Worm (Caenorhabditis elegans) whole organism, early embryonic: Measurements from ENCODE around the gene R12A1.3.

Experiments
- B0310.2 ChIP-seq: sonication (generic microtip); optimal IDR thresholded peaks from 2 replicates; lab custom pipeline; 2016; ENCODE audit warnings: mild to moderate bottlenecking, missing genetic modification characterization, missing compliant biosample characterization
- F13C5.2 ChIP-seq: sonication (generic microtip); optimal IDR thresholded peaks from 2 replicates; lab custom pipeline; 2017; ENCODE audit warnings: mild to moderate bottlenecking, missing genetic modification characterization, inconsistent platforms, missing compliant biosample characterization
- aly-1 ChIP-seq: sonication (generic microtip); optimal IDR thresholded peaks from 2 replicates; lab custom pipeline; 2016; ENCODE audit warnings: missing genetic modification characterization, missing compliant biosample characterization
- ama-1 ChIP-seq: fragments of 150-350 bp; optimal IDR thresholded peaks from 2 replicates; lab custom pipeline; 2014
- ceh-13 ChIP-seq: fragments of 200-800 bp; sonication (Bioruptor generic); optimal IDR thresholded peaks from 2 replicates; lab custom pipeline; 2018; ENCODE audit warnings: mild to moderate bottlenecking, missing genetic modification characterization, missing compliant biosample characterization
- ceh-36 ChIP-seq: sonication (generic microtip); optimal IDR thresholded peaks from 2 replicates; lab custom pipeline; 2016; ENCODE audit warnings: missing genetic modification characterization, inconsistent platforms, missing compliant biosample characterization
- ets-7 ChIP-seq: sonication (generic microtip); optimal IDR thresholded peaks from 2 replicates; lab custom pipeline; 2016; ENCODE audit warnings: missing genotype, missing genetic modification characterization, missing compliant biosample characterization
- flt-1 ChIP-seq: fragments of 200-800 bp; sonication (Bioruptor generic); IDR thresholded peaks from 2 replicates; pipeline ENCODE4 v1.3.6; 2022; ENCODE audit warnings: missing genetic modification characterization, missing compliant biosample characterization
- hmbx-1 ChIP-seq: sonication (generic microtip); optimal IDR thresholded peaks from 2 replicates; lab custom pipeline; 2016; ENCODE audit warnings: mild to moderate bottlenecking, missing genetic modification characterization, missing compliant biosample characterization
- hmg-4 ChIP-seq: fragments of 200-800 bp; sonication (Bioruptor generic); optimal IDR thresholded peaks from 2 replicates; lab custom pipeline; 2018; ENCODE audit warnings: mild to moderate bottlenecking, missing genetic modification characterization, missing compliant biosample characterization
- hnd-1 ChIP-seq: sonication (generic microtip); optimal IDR thresholded peaks from 2 replicates; lab custom pipeline; 2016; ENCODE audit warnings: missing genetic modification characterization, missing compliant biosample characterization
- pes-1 ChIP-seq: fragments of 200-800 bp; sonication (Bioruptor generic); IDR thresholded peaks from 2 replicates; pipeline ENCODE4 v1.3.6; 2022; ENCODE audit warnings: missing genetic modification reagents, missing genetic modification characterization, missing compliant biosample characterization
- scrt-1 ChIP-seq: fragments of 200-800 bp; sonication (Bioruptor generic); IDR thresholded peaks from 2 replicates; pipeline ENCODE4 v1.3.6; 2022; ENCODE audit warnings: missing genetic modification characterization, missing compliant biosample characterization
- sea-1 ChIP-seq: fragments of 200-800 bp; sonication (Bioruptor generic); conservative IDR thresholded peaks from 2 replicates; pipeline ENCODE4 v1.3.6; 2022; ENCODE audit warnings: missing genetic modification characterization, missing compliant biosample characterization
- tbx-11 ChIP-seq: fragments of 200-800 bp; sonication (Bioruptor generic); IDR thresholded peaks from 2 replicates; pipeline ENCODE4 v1.3.6; 2022; ENCODE audit warnings: missing genetic modification characterization, missing compliant biosample characterization
- tbx-37 ChIP-seq: fragments of 200-800 bp; sonication (Bioruptor generic); conservative IDR thresholded peaks from 2 replicates; pipeline ENCODE4 v1.3.6; 2022; ENCODE audit warnings: missing genetic modification reagents, missing genetic modification characterization, missing compliant biosample characterization
- tra-4 ChIP-seq: sonication (generic microtip); optimal IDR thresholded peaks from 2 replicates; lab custom pipeline; 2017; ENCODE audit warnings: missing genetic modification characterization, missing compliant biosample characterization

The R12A1.3 gene

ce11 chrV:1425595-1425994 is at the start of gene R12A1.3:
Gene R12A1.3, minus strand, starts transcription at chrV:1425794.
- TF ChIP-seq ceh-36 (no peak), ama-1 (lab: Kevin White, UChicago) (no peak), tbx-11 (GFP tag; lab: Robert Waterston, UW) (no peak), tra-4 (tag; lab: Kevin White, UChicago) (no peak), ets-7 (tag; lab: Kevin White, UChicago) (no peak), sea-1 (GFP tag; lab: Robert Waterston, UW) (no peak), hmbx-1 (no peak), hmg-4 (GFP tag; lab: Kevin White, UChicago) (no peak), F13C5.2 (no peak), scrt-1 (GFP tag; lab: Robert Waterston, UW) (no peak), aly-1 (tag; lab: Kevin White, UChicago) (no peak), ceh-13 (GFP tag; lab: Kevin White, UChicago) (no peak), flt-1 (GFP tag; lab: Robert Waterston, UW) (no peak)

ce11 chrV:1474486-1475125 is 49.0 kb upstream of the R12A1.3 start, which contains the start of the genes F53E2.2 and unc-60:
Gene F53E2.2, plus strand, starts transcription at chrV:1475086.
Gene unc-60, plus strand, starts transcription at chrV:1475086.
- no peak for TF ChIP-seq hnd-1 (tag; lab: Kevin White, UChicago)
- peak; percentile 66 for TF ChIP-seq aly-1 (tag; lab: Kevin White, UChicago)
- TF ChIP-seq pes-1 (GFP tag; lab: Robert Waterston, UW): 0 out of 2 replicates have a peak, but pooled peaks have one; percentile 19
- peak; percentile 12 for TF ChIP-seq ets-7 (tag; lab: Kevin White, UChicago)
- no peak for TF ChIP-seq ceh-13 (GFP tag; lab: Kevin White, UChicago)
- no peak for TF ChIP-seq B0310.2 (tag; lab: Kevin White, UChicago)
- no peak for TF ChIP-seq tra-4 (tag; lab: Kevin White, UChicago)
- no peak for TF ChIP-seq tbx-37 (GFP tag; lab: Robert Waterston, UW)
- peak; percentile 46; the same call in 1 of the 2 replicates for TF ChIP-seq flt-1 (GFP tag; lab: Robert Waterston, UW)
- no peak for TF ChIP-seq tbx-11 (GFP tag; lab: Robert Waterston, UW)
- peak; percentile 29 for TF ChIP-seq F13C5.2
- TF ChIP-seq ceh-36: no peak
- no peak for TF ChIP-seq ama-1 (lab: Kevin White, UChicago)
- no peak for TF ChIP-seq hmbx-1
- no peak for TF ChIP-seq sea-1 (GFP tag; lab: Robert Waterston, UW)
- TF ChIP-seq scrt-1 (GFP tag; lab: Robert Waterston, UW): no peak
- TF ChIP-seq hmg-4 (GFP tag; lab: Kevin White, UChicago): peak; percentile 85

ce11 chrV:1472569-1472968 is 47.0 kb upstream of the R12A1.3 start:
- TF ChIP-seq tra-4 (tag; lab: Kevin White, UChicago) (no peak), hmg-4 (GFP tag; lab: Kevin White, UChicago) (peak; percentile 24)

- TF ChIP-seq sea-1 (GFP tag; lab: Robert Waterston, UW) (no peak), tra-4 (tag; lab: Kevin White, UChicago) (no peak), flt-1 (GFP tag; lab: Robert Waterston, UW) (no peak)
These were observed 46.4 kb upstream of the R12A1.3 start for ce11 chrV:1471977-1472376.

- TF ChIP-seq hmbx-1 (no peak), hmg-4 (GFP tag; lab: Kevin White, UChicago) (peak; percentile 46), ceh-36 (peak; percentile 6), scrt-1 (GFP tag; lab: Robert Waterston, UW) (no peak), flt-1 (GFP tag; lab: Robert Waterston, UW) (no peak), ceh-13 (GFP tag; lab: Kevin White, UChicago) (no peak), B0310.2 (tag; lab: Kevin White, UChicago) (no peak), F13C5.2 (no peak), sea-1 (GFP tag; lab: Robert Waterston, UW) (no peak)
These were observed 45.7 kb upstream of the R12A1.3 start for ce11 chrV:1471078-1471969.

- no peak for TF ChIP-seq hmbx-1
- TF ChIP-seq ceh-36: no peak
- TF ChIP-seq pes-1 (GFP tag; lab: Robert Waterston, UW): no peak
- no peak for TF ChIP-seq ets-7 (tag; lab: Kevin White, UChicago)
- no peak for TF ChIP-seq flt-1 (GFP tag; lab: Robert Waterston, UW)
- TF ChIP-seq sea-1 (GFP tag; lab: Robert Waterston, UW): no peak
- no peak for TF ChIP-seq aly-1 (tag; lab: Kevin White, UChicago)
- TF ChIP-seq ceh-13 (GFP tag; lab: Kevin White, UChicago): no peak
- TF ChIP-seq hnd-1 (tag; lab: Kevin White, UChicago): no peak
- TF ChIP-seq hmg-4 (GFP tag; lab: Kevin White, UChicago): no peak
- TF ChIP-seq tra-4 (tag; lab: Kevin White, UChicago): no peak
- TF ChIP-seq ama-1 (lab: Kevin White, UChicago): no peak
- no peak for TF ChIP-seq tbx-37 (GFP tag; lab: Robert Waterston, UW)
- no peak for TF ChIP-seq B0310.2 (tag; lab: Kevin White, UChicago)
- TF ChIP-seq F13C5.2: no peak
- no peak for TF ChIP-seq tbx-11 (GFP tag; lab: Robert Waterston, UW)
- no peak for TF ChIP-seq scrt-1 (GFP tag; lab: Robert Waterston, UW)
These were observed 43.3 kb upstream of the R12A1.3 start for ce11 chrV:1468905-1469304.

- TF ChIP-seq pes-1 (GFP tag; lab: Robert Waterston, UW) (no peak), flt-1 (GFP tag; lab: Robert Waterston, UW) (no peak), ets-7 (tag; lab: Kevin White, UChicago) (no peak), aly-1 (tag; lab: Kevin White, UChicago) (no peak), ama-1 (lab: Kevin White, UChicago) (no peak), tra-4 (tag; lab: Kevin White, UChicago) (no peak), F13C5.2 (no peak), scrt-1 (GFP tag; lab: Robert Waterston, UW) (no peak), sea-1 (GFP tag; lab: Robert Waterston, UW) (no peak), tbx-11 (GFP tag; lab: Robert Waterston, UW) (no peak), hnd-1 (tag; lab: Kevin White, UChicago) (no peak), hmbx-1 (no peak), tbx-37 (GFP tag; lab: Robert Waterston, UW) (no peak), B0310.2 (tag; lab: Kevin White, UChicago) (no peak), ceh-36 (no peak), ceh-13 (GFP tag; lab: Kevin White, UChicago) (no peak), hmg-4 (GFP tag; lab: Kevin White, UChicago) (no peak)
These were observed 41.9 kb upstream of the R12A1.3 start, which contains the start of gene gid-8 for ce11 chrV:1467444-1467843. Gene gid-8, plus strand, starts transcription at chrV:1467744.
